Fruit fly (Drosophila melanogaster) whole organism, wandering third instar larva: ENCODE results near the gene Ntf-2r.

Experiments used
- Abd-B ChIP-seq: fragments of >200 bp; optimal IDR thresholded peaks from 2 replicates; lab custom pipeline; 2017; ENCODE audit warnings: missing biosample characterization, missing genetic modification characterization
- CG32264 ChIP-seq: fragments of 200-800 bp; sonication (Bioruptor generic); optimal IDR thresholded peaks from 2 replicates; lab custom pipeline; 2016; ENCODE audit warnings: missing biosample characterization, missing genetic modification characterization
- CG9705 ChIP-seq: fragments of 200-800 bp; sonication (Bioruptor generic); optimal IDR thresholded peaks from 2 replicates; lab custom pipeline; 2018; ENCODE audit warnings: missing biosample characterization, mild to moderate bottlenecking, missing genetic modification characterization
- CrebA ChIP-seq: fragments of 200-800 bp; sonication (Bioruptor generic); optimal IDR thresholded peaks from 2 replicates; lab custom pipeline; 2016; ENCODE audit warnings: missing biosample characterization, mild to moderate bottlenecking, missing genetic modification characterization, borderline replicate concordance
- Dfd ChIP-seq: fragments of >200 bp; optimal IDR thresholded peaks from 2 replicates; lab custom pipeline; 2017; ENCODE audit warnings: missing biosample characterization, missing genetic modification characterization
- Dif ChIP-seq: fragments of 200-275, 200-300 bp; sonication (Bioruptor generic); optimal IDR thresholded peaks from 2 replicates; lab custom pipeline; 2018; ENCODE audit warnings: missing biosample characterization, missing genetic modification characterization; ENCODE audit not compliant: partially characterized antibody
- GATAd ChIP-seq: sonication (Bioruptor generic); optimal IDR thresholded peaks from 2 replicates; lab custom pipeline; 2016; ENCODE audit warnings: missing biosample characterization, missing genetic modification characterization
- HLH106 ChIP-seq: fragments of 200-800 bp; optimal IDR thresholded peaks from 3 replicates; lab custom pipeline; 2019; ENCODE audit warnings: missing biosample characterization, mild to moderate bottlenecking, missing genetic modification characterization, moderate library complexity
- Hnf4 ChIP-seq: fragments of 200-800 bp; sonication (Bioruptor generic); optimal IDR thresholded peaks from 2 replicates; lab custom pipeline; 2016; ENCODE audit warnings: missing biosample characterization, mild to moderate bottlenecking, missing genetic modification characterization
- Hr78 ChIP-seq: fragments of >200 bp; optimal IDR thresholded peaks from 2 replicates; lab custom pipeline; 2017; ENCODE audit warnings: missing biosample characterization, missing genetic modification characterization
- Hr83 ChIP-seq: fragments of 200-300 bp; sonication (Bioruptor generic); optimal IDR thresholded peaks from 2 replicates; lab custom pipeline; 2016; ENCODE audit warnings: missing biosample characterization, mild to moderate bottlenecking, missing genetic modification characterization, moderate library complexity; ENCODE audit not compliant: poor library complexity, severe bottlenecking
- Jra ChIP-seq: sonication (Bioruptor generic); optimal IDR thresholded peaks from 2 replicates; lab custom pipeline; 2016; ENCODE audit warnings: missing biosample characterization, missing genetic modification characterization
- Mio ChIP-seq: sonication (Bioruptor generic); optimal IDR thresholded peaks from 2 replicates; lab custom pipeline; 2016; ENCODE audit warnings: missing biosample characterization, missing genetic modification characterization
- Myc ChIP-seq: fragments of >200 bp; optimal IDR thresholded peaks from 2 replicates; lab custom pipeline; 2017
- OdsH ChIP-seq: fragments of 200-800 bp; sonication (Bioruptor generic); optimal IDR thresholded peaks from 2 replicates; lab custom pipeline; 2016; ENCODE audit warnings: missing biosample characterization, mild to moderate bottlenecking, missing genetic modification characterization
- Rel ChIP-seq, 2 experiments: fragments of 200-800 bp; sonication (Bioruptor generic) in 1 of 2; optimal IDR thresholded peaks; 2 replicates in 1 of 2; 3 replicates in 1 of 2; lab custom pipeline; 2016 to 2019; ENCODE audit warnings: mild to moderate bottlenecking in 2 of 2, missing biosample characterization in 2 of 2, missing genetic modification characterization in 2 of 2, moderate library complexity in 1 of 2
- Sp1 ChIP-seq: fragments of 200-800 bp; sonication (Bioruptor generic); optimal IDR thresholded peaks from 3 replicates; lab custom pipeline; 2019; ENCODE audit warnings: missing biosample characterization, mild to moderate bottlenecking, missing genetic modification characterization, moderate library complexity
- Vsx2 ChIP-seq: fragments of 200-300, 225-300 bp; sonication (Bioruptor generic); optimal IDR thresholded peaks from 2 replicates; lab custom pipeline; 2018; ENCODE audit warnings: missing biosample characterization, missing genetic modification characterization; ENCODE audit not compliant: partially characterized antibody
- br ChIP-seq: fragments of 200-800 bp; sonication (Bioruptor generic); optimal IDR thresholded peaks from 2 replicates; lab custom pipeline; 2016; ENCODE audit warnings: missing biosample characterization, missing genetic modification characterization
- brk ChIP-seq: fragments of 200-800 bp; sonication (Bioruptor generic); optimal IDR thresholded peaks from 2 replicates; lab custom pipeline; 2016; ENCODE audit warnings: missing biosample characterization, mild to moderate bottlenecking, missing genetic modification characterization
- dl ChIP-seq, 2 experiments: fragments of 175-275, 200-275 bp in 1 of 2; fragments of 200-275 bp in 1 of 2; sonication (Bioruptor generic); optimal IDR thresholded peaks; lab custom pipeline; 2018; ENCODE audit warnings: mild to moderate bottlenecking in 2 of 2, missing biosample characterization in 2 of 2, missing genetic modification characterization in 2 of 2, moderate library complexity in 2 of 2; ENCODE audit not compliant: partially characterized antibody in 2 of 2, insufficient read depth in 1 of 2
- dmrt93B ChIP-seq: fragments of 200-800 bp; sonication (Bioruptor generic); optimal IDR thresholded peaks from 2 replicates; lab custom pipeline; 2018; ENCODE audit warnings: missing biosample characterization, mild to moderate bottlenecking, missing genetic modification characterization
- dsf ChIP-seq: sonication (Bioruptor generic); optimal IDR thresholded peaks from 2 replicates; lab custom pipeline; 2016; ENCODE audit warnings: missing biosample characterization, missing genetic modification characterization, borderline replicate concordance
- ey ChIP-seq: fragments of 200-800 bp; sonication (Bioruptor generic); optimal IDR thresholded peaks from 2 replicates; lab custom pipeline; 2016; ENCODE audit warnings: missing biosample characterization, missing genetic modification characterization
- foxo ChIP-seq, 2 experiments: fragments of 200-800 bp; sonication (Bioruptor generic); optimal IDR thresholded peaks; 2 replicates in 1 of 2; 3 replicates in 1 of 2; lab custom pipeline; 2016 to 2017; ENCODE audit warnings: missing biosample characterization in 2 of 2, missing genetic modification characterization in 2 of 2
- fru ChIP-seq: fragments of 200-800 bp; sonication (Bioruptor generic); optimal IDR thresholded peaks from 3 replicates; lab custom pipeline; 2016; ENCODE audit warnings: missing biosample characterization, mild to moderate bottlenecking, missing genetic modification characterization
- h ChIP-seq: fragments of 200-800 bp; sonication (Bioruptor generic); optimal IDR thresholded peaks from 3 replicates; lab custom pipeline; 2016; ENCODE audit warnings: missing biosample characterization, mild to moderate bottlenecking, missing genetic modification characterization
- jim ChIP-seq: fragments of 175-275, 200-325 bp; sonication (Bioruptor generic); optimal IDR thresholded peaks from 2 replicates; lab custom pipeline; 2016; ENCODE audit warnings: missing biosample characterization, mild to moderate bottlenecking, missing genetic modification characterization
- lola ChIP-seq: fragments of >200 bp; optimal IDR thresholded peaks from 2 replicates; lab custom pipeline; 2017; ENCODE audit warnings: missing biosample characterization, missing genetic modification characterization
- pan ChIP-seq: fragments of >200 bp; optimal IDR thresholded peaks from 2 replicates; lab custom pipeline; 2017
- psq ChIP-seq: fragments of 200-800 bp; sonication (Bioruptor generic); optimal IDR thresholded peaks from 3 replicates; lab custom pipeline; 2017; ENCODE audit warnings: missing biosample characterization, mild to moderate bottlenecking, missing genetic modification characterization, moderate library complexity
- rgr ChIP-seq: fragments of 200-800 bp; sonication (Bioruptor generic); optimal IDR thresholded peaks from 3 replicates; lab custom pipeline; 2016; ENCODE audit warnings: missing biosample characterization, mild to moderate bottlenecking, missing genetic modification characterization
- sage ChIP-seq: fragments of 200-800 bp; sonication (Bioruptor generic); optimal IDR thresholded peaks from 2 replicates; lab custom pipeline; 2016; ENCODE audit warnings: missing biosample characterization, mild to moderate bottlenecking, missing genetic modification characterization
- sv ChIP-seq: fragments of 200-800 bp; sonication (Bioruptor generic); optimal IDR thresholded peaks from 3 replicates; lab custom pipeline; 2016; ENCODE audit warnings: missing biosample characterization, missing genetic modification characterization
- tai ChIP-seq: sonication (Bioruptor generic); optimal IDR thresholded peaks from 2 replicates; lab custom pipeline; 2016; ENCODE audit warnings: missing biosample characterization, missing genetic modification characterization
- usp ChIP-seq: fragments of >200 bp; optimal IDR thresholded peaks from 2 replicates; lab custom pipeline; 2017; ENCODE audit warnings: missing biosample characterization, missing genetic modification characterization
- woc ChIP-seq: sonication (Bioruptor generic); optimal IDR thresholded peaks from 2 replicates; lab custom pipeline; 2016; ENCODE audit warnings: missing biosample characterization, mild to moderate bottlenecking, missing genetic modification characterization

Gene Ntf-2r

dm6 chr2L:18481746-18482145, 27.3 kb downstream of the Ntf-2r start:
- TF ChIP-seq psq (GFP tag; lab: Kevin White, UChicago) (no peak), CG32264 (no peak), GATAd (GFP tag; lab: Kevin White, UChicago) (no peak), brk (GFP tag; lab: Kevin White, UChicago) (no peak), HLH106 (no peak), usp (no peak), Abd-B (GFP tag; lab: Kevin White, UChicago) (no peak), pan (lab: Kevin White, UChicago) (no peak), Jra (GFP tag; lab: Kevin White, UChicago) (no peak)
- TF ChIP-seq, all 38 proteins: peak for 0

- TF ChIP-seq fru (GFP tag; lab: Kevin White, UChicago), result peak; percentile 8
- TF ChIP-seq Abd-B (GFP tag; lab: Kevin White, UChicago), result no peak
- no peak for TF ChIP-seq Jra (GFP tag; lab: Kevin White, UChicago)
- TF ChIP-seq dsf (GFP tag; lab: Kevin White, UChicago), result no peak
- TF ChIP-seq rgr (GFP tag; lab: Kevin White, UChicago), result no peak
- TF ChIP-seq Sp1 (GFP tag; lab: Kevin White, UChicago), result peak; percentile 29
- TF ChIP-seq, all 38 proteins: peak for 2
Observed at dm6 chr2L:18482170-18482569, 27.7 kb downstream of the Ntf-2r start.

- TF ChIP-seq sv (GFP tag; lab: Kevin White, UChicago), result no peak
- no peak for TF ChIP-seq tai (GFP tag; lab: Kevin White, UChicago)
- TF ChIP-seq Jra (GFP tag; lab: Kevin White, UChicago), result no peak
- TF ChIP-seq Abd-B (GFP tag; lab: Kevin White, UChicago), result no peak
- no peak for TF ChIP-seq sage (GFP tag; lab: Kevin White, UChicago)
- TF ChIP-seq CrebA (GFP tag; lab: Kevin White, UChicago), result no peak
- no peak for TF ChIP-seq woc (GFP tag; lab: Kevin White, UChicago)
- no peak for TF ChIP-seq usp
- TF ChIP-seq h (GFP tag; lab: Kevin White, UChicago), result no peak
- TF ChIP-seq dmrt93B, result no peak
- TF ChIP-seq Hnf4 (GFP tag; lab: Kevin White, UChicago), result no peak
Observed at dm6 chr2L:18482989-18483388, 28.5 kb downstream of the Ntf-2r start.

dm6 chr2L:18484040-18484381, 29.6 kb downstream of the Ntf-2r start:
- TF ChIP-seq Hr83, result no peak
- no peak for TF ChIP-seq foxo (GFP tag; optimal IDR thresholded peaks at IDR 0.05; lab: Kevin White, UChicago)
- no peak for TF ChIP-seq CrebA (GFP tag; lab: Kevin White, UChicago)
- TF ChIP-seq Hr78 (GFP tag; lab: Kevin White, UChicago), result no peak
- TF ChIP-seq tai (GFP tag; lab: Kevin White, UChicago), result peak; percentile 35
- TF ChIP-seq br, result no peak
- TF ChIP-seq Mio, result no peak

- TF ChIP-seq brk (GFP tag; lab: Kevin White, UChicago), result no peak
- TF ChIP-seq dmrt93B, result no peak
- no peak for TF ChIP-seq lola (GFP tag; lab: Kevin White, UChicago)
- TF ChIP-seq dl (GFP tag; optimal IDR thresholded peaks at IDR 0.05; lab: Kevin White, UChicago; ENCODE audit: insufficient read depth in 1 of 2, partially characterized antibody in 2 of 2), result peak; percentile 36 to 38
- no peak for TF ChIP-seq br
- TF ChIP-seq Hr78 (GFP tag; lab: Kevin White, UChicago), result no peak
- TF ChIP-seq Hr83, result peak; percentile 85
- peak; percentile 74 for TF ChIP-seq Dif
- TF ChIP-seq ey, result no peak
- no peak for TF ChIP-seq Rel (GFP tag; optimal IDR thresholded peaks at IDR 0.05; lab: Kevin White, UChicago)
- TF ChIP-seq Rel (tag; optimal IDR thresholded peaks at IDR 0.05; lab: Kevin White, UChicago), result no peak
- no peak for TF ChIP-seq Jra (GFP tag; lab: Kevin White, UChicago)
- no peak for TF ChIP-seq Myc (lab: Kevin White, UChicago)
- TF ChIP-seq Sp1 (GFP tag; lab: Kevin White, UChicago), result peak; percentile 21
- TF ChIP-seq Hnf4 (GFP tag; lab: Kevin White, UChicago), result no peak
- TF ChIP-seq CrebA (GFP tag; lab: Kevin White, UChicago), result no peak
- no peak for TF ChIP-seq tai (GFP tag; lab: Kevin White, UChicago)
- TF ChIP-seq Dfd (GFP tag; lab: Kevin White, UChicago), result no peak
- TF ChIP-seq h (GFP tag; lab: Kevin White, UChicago), result peak; percentile 12
- no peak for TF ChIP-seq usp
- no peak for TF ChIP-seq fru (GFP tag; lab: Kevin White, UChicago)
- peak; percentile 30 for TF ChIP-seq woc (GFP tag; lab: Kevin White, UChicago)
- no peak for TF ChIP-seq jim (GFP tag; lab: Kevin White, UChicago)
- TF ChIP-seq Abd-B (GFP tag; lab: Kevin White, UChicago), result no peak
- TF ChIP-seq foxo (GFP tag; optimal IDR thresholded peaks at IDR 0.05; lab: Kevin White, UChicago), result peak in 1 of 2 experiments; percentile 24
- peak; percentile 4 for TF ChIP-seq OdsH (GFP tag; lab: Kevin White, UChicago)
- TF ChIP-seq CG9705, result no peak
- TF ChIP-seq HLH106, result peak; percentile 57
- TF ChIP-seq sv (GFP tag; lab: Kevin White, UChicago), result peak; percentile 12
- TF ChIP-seq pan (lab: Kevin White, UChicago), result no peak
- no peak for TF ChIP-seq dsf (GFP tag; lab: Kevin White, UChicago)
- TF ChIP-seq rgr (GFP tag; lab: Kevin White, UChicago), result no peak
- TF ChIP-seq Vsx2 (GFP tag; lab: Kevin White, UChicago), result no peak
Observed at dm6 chr2L:18484382-18485050, 30.1 kb downstream of the Ntf-2r start, which contains the start of gene CG10283. Gene CG10283, minus strand, starts transcription at chr2L:18484513.
